Worm (Caenorhabditis elegans) whole organism, mixed stage, embryonic: ENCODE results near the gene C33B4.2.

ENCODE experiments used
- M03D4.4 ChIP-seq: sonication (generic microtip); optimal IDR thresholded peaks from 2 replicates; lab custom pipeline; 2017; ENCODE audit warnings: mild to moderate bottlenecking, missing genetic modification characterization, missing compliant biosample characterization
- bed-3 ChIP-seq: fragments of 200-800 bp; sonication (Bioruptor generic); optimal IDR thresholded peaks from 3 replicates; lab custom pipeline; 2018; ENCODE audit warnings: mild to moderate bottlenecking, missing genetic modification characterization, moderate library complexity, missing compliant biosample characterization
- blmp-1 ChIP-seq: fragments of 150-350 bp; optimal IDR thresholded peaks from 2 replicates; lab custom pipeline; 2014; ENCODE audit warnings: missing biosample characterization, missing genetic modification characterization
- ceh-39 ChIP-seq: fragments of 150-350 bp; optimal IDR thresholded peaks from 2 replicates; lab custom pipeline; 2014; ENCODE audit warnings: missing biosample characterization, missing genetic modification characterization
- ceh-43 ChIP-seq: fragments of 200-800 bp; sonication (Bioruptor generic); optimal IDR thresholded peaks from 2 replicates; lab custom pipeline; 2018; ENCODE audit warnings: mild to moderate bottlenecking, missing genetic modification characterization, moderate library complexity, missing compliant biosample characterization
- ceh-83 ChIP-seq: fragments of 200-800 bp; sonication (Bioruptor generic); optimal IDR thresholded peaks from 2 replicates; lab custom pipeline; 2018; ENCODE audit warnings: mild to moderate bottlenecking, missing genetic modification characterization, missing compliant biosample characterization
- ces-1 ChIP-seq: fragments of 150-350 bp; optimal IDR thresholded peaks from 2 replicates; lab custom pipeline; 2014; ENCODE audit warnings: missing biosample characterization, missing genetic modification reagents, missing genetic modification characterization
- cnd-1 ChIP-seq: fragments of 200-800 bp; sonication (Bioruptor generic); optimal IDR thresholded peaks from 2 replicates; lab custom pipeline; 2018; ENCODE audit warnings: mild to moderate bottlenecking, missing genetic modification characterization, missing compliant biosample characterization
- drap-1 ChIP-seq: fragments of 200-800 bp; sonication (Bioruptor generic); optimal IDR thresholded peaks from 3 replicates; lab custom pipeline; 2018; ENCODE audit warnings: mild to moderate bottlenecking, missing genetic modification characterization, missing compliant biosample characterization
- elt-1 ChIP-seq: sonication (generic microtip); optimal IDR thresholded peaks from 2 replicates; lab custom pipeline; 2017; ENCODE audit warnings: missing genetic modification characterization, mild to moderate bottlenecking, missing compliant biosample characterization, antibody characterized with exemption, moderate library complexity, borderline replicate concordance; ENCODE audit not compliant: insufficient read depth
- elt-3 ChIP-seq: fragments of 150-350 bp; optimal IDR thresholded peaks from 2 replicates; lab custom pipeline; 2014; ENCODE audit warnings: missing biosample characterization, missing genetic modification characterization
- flh-1 ChIP-seq: fragments of 200-800 bp; sonication (Bioruptor generic); optimal IDR thresholded peaks from 2 replicates; lab custom pipeline; 2018; ENCODE audit warnings: mild to moderate bottlenecking, missing genetic modification characterization, moderate library complexity, missing compliant biosample characterization
- ham-2 ChIP-seq: fragments of 200-800 bp; sonication (Bioruptor generic); optimal IDR thresholded peaks from 2 replicates; lab custom pipeline; 2018; ENCODE audit warnings: mild to moderate bottlenecking, missing genetic modification characterization, missing compliant biosample characterization
- hlh-1 ChIP-seq: fragments of 150-350 bp; optimal IDR thresholded peaks from 2 replicates; lab custom pipeline; 2014; ENCODE audit warnings: missing biosample characterization, missing genetic modification reagents, missing genetic modification characterization
- lin-13 ChIP-seq: fragments of 150-350 bp; optimal IDR thresholded peaks from 2 replicates; lab custom pipeline; 2014; ENCODE audit warnings: missing biosample characterization, missing genetic modification characterization
- lin-32 ChIP-seq: fragments of 200-800 bp; sonication (Bioruptor generic); optimal IDR thresholded peaks from 2 replicates; lab custom pipeline; 2018; ENCODE audit warnings: mild to moderate bottlenecking, missing genetic modification characterization, missing compliant biosample characterization
- lsy-2 ChIP-seq: fragments of 150-350 bp; optimal IDR thresholded peaks from 2 replicates; lab custom pipeline; 2014; ENCODE audit warnings: missing biosample characterization, missing genetic modification characterization
- mab-5 ChIP-seq: fragments of 150-350 bp; optimal IDR thresholded peaks from 2 replicates; lab custom pipeline; 2014; ENCODE audit warnings: missing biosample characterization, missing genetic modification characterization
- mep-1 ChIP-seq: fragments of 150-350 bp; optimal IDR thresholded peaks from 2 replicates; lab custom pipeline; 2017; ENCODE audit warnings: missing biosample characterization, missing genetic modification reagents, missing genetic modification characterization, inconsistent platforms
- mls-2 ChIP-seq: sonication (generic microtip); optimal IDR thresholded peaks from 2 replicates; lab custom pipeline; 2016; ENCODE audit warnings: mild to moderate bottlenecking, missing genetic modification characterization, moderate library complexity, missing compliant biosample characterization
- nhr-12 ChIP-seq: fragments of 150-350 bp; optimal IDR thresholded peaks from 2 replicates; lab custom pipeline; 2014; ENCODE audit warnings: missing biosample characterization, missing genetic modification characterization
- nhr-2 ChIP-seq: fragments of 150-350 bp; optimal IDR thresholded peaks from 2 replicates; lab custom pipeline; 2014; ENCODE audit warnings: missing biosample characterization, missing genetic modification characterization
- nhr-237 ChIP-seq: fragments of 150-350 bp; optimal IDR thresholded peaks from 2 replicates; lab custom pipeline; 2014; ENCODE audit warnings: missing biosample characterization, missing genetic modification characterization
- nhr-28 ChIP-seq: fragments of 150-350 bp; optimal IDR thresholded peaks from 2 replicates; lab custom pipeline; 2014; ENCODE audit warnings: missing biosample characterization, missing genetic modification characterization
- nhr-76 ChIP-seq: sonication (generic microtip); optimal IDR thresholded peaks from 2 replicates; lab custom pipeline; 2017; ENCODE audit warnings: missing biosample characterization, missing genetic modification characterization
- pha-4 ChIP-seq: fragments of 150-350 bp; optimal IDR thresholded peaks from 2 replicates; lab custom pipeline; 2018; ENCODE audit warnings: missing biosample characterization, missing genetic modification reagents, missing genetic modification characterization
- sem-2 ChIP-seq: fragments of 200-800 bp; sonication (Bioruptor generic); optimal IDR thresholded peaks from 2 replicates; lab custom pipeline; 2018; ENCODE audit warnings: mild to moderate bottlenecking, missing genetic modification characterization, missing compliant biosample characterization
- snpc-4 ChIP-seq: fragments of 150-350 bp; optimal IDR thresholded peaks from 2 replicates; lab custom pipeline; 2014; ENCODE audit warnings: missing biosample characterization, missing genetic modification characterization
- tbx-8 ChIP-seq: fragments of 200-800 bp; sonication (Bioruptor generic); optimal IDR thresholded peaks from 2 replicates; lab custom pipeline; 2018; ENCODE audit warnings: mild to moderate bottlenecking, missing genetic modification characterization, moderate library complexity, missing compliant biosample characterization
- unc-120 ChIP-seq: sonication (generic microtip); optimal IDR thresholded peaks from 2 replicates; lab custom pipeline; 2017; ENCODE audit warnings: missing genetic modification characterization, missing compliant biosample characterization; ENCODE audit not compliant: poor library complexity, severe bottlenecking
- unc-39 ChIP-seq: fragments of 150-350 bp; optimal IDR thresholded peaks from 2 replicates; lab custom pipeline; 2014; ENCODE audit warnings: missing biosample characterization, missing genetic modification characterization
- ztf-11 ChIP-seq: fragments of 150-350 bp; optimal IDR thresholded peaks from 2 replicates; lab custom pipeline; 2014; ENCODE audit warnings: missing biosample characterization, missing genetic modification characterization

The C33B4.2 gene

ce11 chrII:11345570-11346029 is 26.3 kb downstream of the C33B4.2 start, which contains the start of gene nduf-11 (continued):
- TF ChIP-seq nhr-237 = peak; percentile 78
- no peak for TF ChIP-seq flh-1
- TF ChIP-seq cnd-1 (tag; lab: Kevin White, UChicago) = no peak

ce11 chrII:11344554-11344953 is 27.4 kb downstream of the C33B4.2 start:
- TF ChIP-seq lin-32 (no peak), sem-2 (GFP tag; lab: Kevin White, UChicago) (no peak), nhr-12 (no peak), ham-2 (GFP tag; lab: Kevin White, UChicago) (no peak), drap-1 (GFP tag; lab: Kevin White, UChicago) (no peak), elt-1 (tag; lab: Kevin White, UChicago) (no peak), blmp-1 (no peak), ztf-11 (tag; lab: Kevin White, UChicago) (no peak), cnd-1 (tag; lab: Kevin White, UChicago) (no peak), unc-120 (tag; lab: Kevin White, UChicago) (no peak), bed-3 (GFP tag; lab: Kevin White, UChicago) (no peak), tbx-8 (no peak), ces-1 (no peak), mls-2 (no peak), M03D4.4 (tag; lab: Kevin White, UChicago) (no peak), mep-1 (tag; lab: Kevin White, UChicago) (no peak), mab-5 (tag; lab: Kevin White, UChicago) (no peak), hlh-1 (tag; lab: Kevin White, UChicago) (no peak), unc-39 (tag; lab: Kevin White, UChicago) (no peak), ceh-43 (GFP tag; lab: Kevin White, UChicago) (no peak)
- TF ChIP-seq, all 35 proteins: peak for 0

ce11 chrII:11343300-11343869 is 28.6 kb downstream of the C33B4.2 start, which contains the start of gene lgc-20:
lgc-20 (minus strand) TSS chrII:11343610.
- no peak for TF ChIP-seq cnd-1 (tag; lab: Kevin White, UChicago)
- TF ChIP-seq lin-32 = no peak
- TF ChIP-seq elt-1 (tag; lab: Kevin White, UChicago) = no peak
- no peak for TF ChIP-seq flh-1
- TF ChIP-seq bed-3 (GFP tag; lab: Kevin White, UChicago) = no peak
- TF ChIP-seq ceh-39 = no peak
- TF ChIP-seq nhr-2 = no peak
- TF ChIP-seq pha-4 = no peak
- TF ChIP-seq nhr-28 (tag; lab: Kevin White, UChicago) = no peak
- TF ChIP-seq tbx-8 = no peak
- TF ChIP-seq sem-2 (GFP tag; lab: Kevin White, UChicago) = no peak
- no peak for TF ChIP-seq mab-5 (tag; lab: Kevin White, UChicago)
- no peak for TF ChIP-seq unc-120 (tag; lab: Kevin White, UChicago)
- no peak for TF ChIP-seq lsy-2 (tag; lab: Kevin White, UChicago)
- no peak for TF ChIP-seq ham-2 (GFP tag; lab: Kevin White, UChicago)
- no peak for TF ChIP-seq blmp-1
- no peak for TF ChIP-seq lin-13 (tag; lab: Kevin White, UChicago)
- TF ChIP-seq ceh-83 (GFP tag; lab: Kevin White, UChicago) = no peak
- no peak for TF ChIP-seq nhr-76 (tag; lab: Kevin White, UChicago)
- TF ChIP-seq, all 35 proteins: peak for 0

ce11 chrII:11339507-11339906 is 32.4 kb downstream of the C33B4.2 start, which contains the start of gene rmd-3:
rmd-3 (minus strand) TSS chrII:11339607.
- TF ChIP-seq nhr-2 (no peak), snpc-4 (tag; lab: Kevin White, UChicago) (no peak), ces-1 (no peak), elt-3 (tag; lab: Kevin White, UChicago) (no peak), lsy-2 (tag; lab: Kevin White, UChicago) (no peak), ceh-43 (GFP tag; lab: Kevin White, UChicago) (no peak), nhr-76 (tag; lab: Kevin White, UChicago) (no peak), lin-13 (tag; lab: Kevin White, UChicago) (no peak)
